Worm (Caenorhabditis elegans) whole organism, mixed stage, embryonic: ENCODE results near the gene fib-1.

Source experiments
- M03D4.4 ChIP-seq: sonication (generic microtip); optimal IDR thresholded peaks from 2 replicates; lab custom pipeline; 2017; ENCODE audit warnings: mild to moderate bottlenecking, missing genetic modification characterization, missing compliant biosample characterization
- bed-3 ChIP-seq: fragments of 200-800 bp; sonication (Bioruptor generic); optimal IDR thresholded peaks from 3 replicates; lab custom pipeline; 2018; ENCODE audit warnings: mild to moderate bottlenecking, missing genetic modification characterization, moderate library complexity, missing compliant biosample characterization
- lin-32 ChIP-seq: fragments of 200-800 bp; sonication (Bioruptor generic); optimal IDR thresholded peaks from 2 replicates; lab custom pipeline; 2018; ENCODE audit warnings: mild to moderate bottlenecking, missing genetic modification characterization, missing compliant biosample characterization
- nhr-76 ChIP-seq: sonication (generic microtip); optimal IDR thresholded peaks from 2 replicates; lab custom pipeline; 2017; ENCODE audit warnings: missing biosample characterization, missing genetic modification characterization
- sem-2 ChIP-seq: fragments of 200-800 bp; sonication (Bioruptor generic); optimal IDR thresholded peaks from 2 replicates; lab custom pipeline; 2018; ENCODE audit warnings: mild to moderate bottlenecking, missing genetic modification characterization, missing compliant biosample characterization
- unc-39 ChIP-seq: fragments of 150-350 bp; optimal IDR thresholded peaks from 2 replicates; lab custom pipeline; 2014; ENCODE audit warnings: missing biosample characterization, missing genetic modification characterization
- unc-62 ChIP-seq: fragments of 150-350 bp; optimal IDR thresholded peaks from 2 replicates; lab custom pipeline; 2014; ENCODE audit warnings: missing biosample characterization, missing genetic modification reagents, missing genetic modification characterization

fib-1 gene

DNA sequence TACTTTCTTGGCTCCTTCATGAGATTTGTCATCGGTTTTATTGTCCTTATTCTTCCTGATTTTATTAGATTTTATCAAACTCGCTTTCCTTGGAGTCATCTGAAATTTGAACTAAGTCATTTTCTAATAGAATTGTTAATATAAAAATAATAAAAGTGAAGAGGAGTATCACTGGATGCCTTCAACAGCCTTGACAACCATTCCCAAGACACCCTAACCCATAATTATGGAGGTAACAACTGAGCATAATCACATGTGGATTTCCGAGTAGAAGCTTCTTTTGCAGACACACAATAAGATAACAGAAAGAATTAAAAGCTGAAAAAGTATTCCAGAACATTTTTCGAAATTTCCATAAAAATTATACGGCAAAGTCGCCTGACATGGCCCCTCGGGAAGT is 46.3 kb downstream of the fib-1 start, which contains the start of gene F02D8.9:
Gene F02D8.9, minus strand, starts transcription at position 101 of the 400 bp plus-strand sequence.
- no peak for TF ChIP-seq nhr-76 (tag; lab: Kevin White, UChicago)
- no peak for TF ChIP-seq M03D4.4 (tag; lab: Kevin White, UChicago)

- TF ChIP-seq unc-62 (GFP tag; lab: Kevin White, UChicago), result no peak
- TF ChIP-seq lin-32 (GFP tag; lab: Kevin White, UChicago), result no peak
- TF ChIP-seq unc-39 (tag; lab: Kevin White, UChicago), result no peak
- TF ChIP-seq bed-3 (GFP tag; lab: Kevin White, UChicago), result no peak
- no peak for TF ChIP-seq sem-2 (GFP tag; lab: Kevin White, UChicago)
These were observed 47.4 kb downstream of the fib-1 start, which contains the start of gene C30G7.5 for ce11 chrV:14954633-14955032. Gene C30G7.5 (minus strand): TSS chrV:14954733.
